Worm (Caenorhabditis elegans): Measurements from ENCODE around the gene C01G5.3.

Gene C01G5.3

ce11 chrIV:6585397-6585921 is 49.5 kb downstream of the C01G5.3 start, which contains the start of the genes F38A5.2 and dnj-11:
Gene F38A5.2 (minus strand): TSS chrIV:6585400.
Gene dnj-11 (plus strand): TSS chrIV:6585871.
- TF ChIP-seq ztf-23 (GFP tag; IDR thresholded peaks at IDR 0.05) (peak; percentile 59; the same call in 1 of the 2 replicates), cog-1 (tag; optimal IDR thresholded peaks at IDR 0.05) (peak; percentile 19), tab-1 (GFP tag; IDR thresholded peaks at IDR 0.05) (no peak), flt-1 (GFP tag; IDR thresholded peaks at IDR 0.05) (0 out of 2 replicates have a peak, but pooled peaks have one; percentile 19), ztf-29 (GFP tag; IDR thresholded peaks at IDR 0.05) (no peak)
